Worm (Caenorhabditis elegans) whole organism, L2 larva: ENCODE data around the gene nhr-261.

Source experiments
- alr-1 ChIP-seq: fragments of 150-350 bp; optimal IDR thresholded peaks from 2 replicates; lab custom pipeline; 2014; ENCODE audit warnings: missing biosample characterization, missing genetic modification characterization
- crh-2 ChIP-seq: sonication (generic microtip); optimal IDR thresholded peaks from 2 replicates; lab custom pipeline; 2017; ENCODE audit warnings: missing biosample characterization, missing genetic modification characterization
- egl-27 ChIP-seq: sonication (generic microtip); optimal IDR thresholded peaks from 3 replicates; lab custom pipeline; 2017; ENCODE audit warnings: missing biosample characterization, missing genetic modification reagents, missing genetic modification characterization
- lin-39 ChIP-seq: fragments of 150-350 bp; optimal IDR thresholded peaks from 2 replicates; lab custom pipeline; 2014; ENCODE audit warnings: missing biosample characterization, missing genetic modification reagents, missing genetic modification characterization
- nhr-11 ChIP-seq: fragments of 150-350 bp; optimal IDR thresholded peaks from 2 replicates; lab custom pipeline; 2014; ENCODE audit warnings: missing biosample characterization, missing genetic modification characterization
- nhr-237 ChIP-seq: fragments of 150-350 bp; optimal IDR thresholded peaks from 2 replicates; lab custom pipeline; 2014; ENCODE audit warnings: missing biosample characterization, missing genetic modification characterization
- snpc-4 ChIP-seq: fragments of 150-350 bp; optimal IDR thresholded peaks from 2 replicates; lab custom pipeline; 2014; ENCODE audit warnings: missing biosample characterization, missing genetic modification characterization
- unc-55 ChIP-seq: fragments of 150-350 bp; sonication (generic microtip); optimal IDR thresholded peaks from 3 replicates; lab custom pipeline; 2014; ENCODE audit warnings: missing biosample characterization, missing genetic modification reagents, missing genetic modification characterization
- ztf-4 ChIP-seq: fragments of 150-350 bp; optimal IDR thresholded peaks from 2 replicates; lab custom pipeline; 2014; ENCODE audit warnings: missing biosample characterization, missing genetic modification characterization

ce11 chrII:3843305-3843704 is 21.2 kb downstream of the nhr-261 start, which contains the start of the genes C17A2.7 and C17A2.3:
- TF ChIP-seq lin-39 (tag; lab: Kevin White, UChicago) (no peak), snpc-4 (no peak), unc-55 (GFP tag; lab: Kevin White, UChicago) (no peak), nhr-237 (no peak), crh-2 (tag; lab: Kevin White, UChicago) (no peak), ztf-4 (no peak), nhr-11 (tag; lab: Kevin White, UChicago) (no peak), alr-1 (tag; lab: Kevin White, UChicago) (no peak), egl-27 (tag; lab: Kevin White, UChicago) (no peak)
